Fruit fly (Drosophila melanogaster) whole organism, prepupa: ENCODE results near the gene Pbgs.

Experiments
- CG15336 ChIP-seq: fragments of 200-800 bp; sonication (Bioruptor generic); IDR thresholded peaks from 2 replicates; pipeline ENCODE4 v1.3.6; 2022; ENCODE audit warnings: missing biosample characterization, missing genetic modification characterization
- CG1621 ChIP-seq: fragments of 200-800 bp; sonication (Bioruptor generic); optimal IDR thresholded peaks from 3 replicates; lab custom pipeline; 2018; ENCODE audit warnings: missing biosample characterization, mild to moderate bottlenecking, missing genetic modification characterization
- CG16779 ChIP-seq: fragments of 200-800 bp; sonication (Bioruptor generic); optimal IDR thresholded peaks from 3 replicates; lab custom pipeline; 2017; ENCODE audit warnings: missing biosample characterization, mild to moderate bottlenecking, missing genetic modification characterization
- CG32006 ChIP-seq: fragments of 200-800 bp; sonication (Bioruptor generic); optimal IDR thresholded peaks from 3 replicates; lab custom pipeline; 2017; ENCODE audit warnings: missing biosample characterization, mild to moderate bottlenecking, missing genetic modification characterization
- CG9139 ChIP-seq: fragments of 200-800 bp; sonication (Bioruptor generic); optimal IDR thresholded peaks from 3 replicates; lab custom pipeline; 2017; ENCODE audit warnings: missing biosample characterization, mild to moderate bottlenecking, missing genetic modification characterization
- Ets21C ChIP-seq: fragments of 200-800 bp; sonication (Bioruptor generic); optimal IDR thresholded peaks from 3 replicates; lab custom pipeline; 2016; ENCODE audit warnings: missing biosample characterization, missing genetic modification characterization
- Hr39 ChIP-seq: fragments of 200-800 bp; sonication (Bioruptor generic); optimal IDR thresholded peaks from 2 replicates; lab custom pipeline; 2016; ENCODE audit warnings: missing biosample characterization, missing genetic modification characterization
- Lpt ChIP-seq: fragments of 200-800 bp; sonication (Bioruptor generic); optimal IDR thresholded peaks from 3 replicates; lab custom pipeline; 2016; ENCODE audit warnings: missing biosample characterization, missing genetic modification characterization
- Smox ChIP-seq: fragments of 200-800 bp; sonication (Bioruptor generic); optimal IDR thresholded peaks from 3 replicates; lab custom pipeline; 2016; ENCODE audit warnings: missing biosample characterization, missing genetic modification characterization
- dsx ChIP-seq: fragments of 200-800 bp; optimal IDR thresholded peaks from 3 replicates; lab custom pipeline; 2019; ENCODE audit warnings: missing biosample characterization, mild to moderate bottlenecking, missing genetic modification characterization, moderate library complexity; ENCODE audit not compliant: poor library complexity, severe bottlenecking
- eg ChIP-seq: fragments of 200-800 bp; sonication (Bioruptor generic); IDR thresholded peaks from 3 replicates; pipeline ENCODE4 v1.3.6; 2022; ENCODE audit warnings: missing biosample characterization, missing genetic modification characterization
- spab ChIP-seq: fragments of 200-800 bp; sonication (Bioruptor generic); optimal IDR thresholded peaks from 2 replicates; lab custom pipeline; 2017; ENCODE audit warnings: missing biosample characterization, mild to moderate bottlenecking, missing genetic modification characterization, missing genetic modification reagents

DNA sequence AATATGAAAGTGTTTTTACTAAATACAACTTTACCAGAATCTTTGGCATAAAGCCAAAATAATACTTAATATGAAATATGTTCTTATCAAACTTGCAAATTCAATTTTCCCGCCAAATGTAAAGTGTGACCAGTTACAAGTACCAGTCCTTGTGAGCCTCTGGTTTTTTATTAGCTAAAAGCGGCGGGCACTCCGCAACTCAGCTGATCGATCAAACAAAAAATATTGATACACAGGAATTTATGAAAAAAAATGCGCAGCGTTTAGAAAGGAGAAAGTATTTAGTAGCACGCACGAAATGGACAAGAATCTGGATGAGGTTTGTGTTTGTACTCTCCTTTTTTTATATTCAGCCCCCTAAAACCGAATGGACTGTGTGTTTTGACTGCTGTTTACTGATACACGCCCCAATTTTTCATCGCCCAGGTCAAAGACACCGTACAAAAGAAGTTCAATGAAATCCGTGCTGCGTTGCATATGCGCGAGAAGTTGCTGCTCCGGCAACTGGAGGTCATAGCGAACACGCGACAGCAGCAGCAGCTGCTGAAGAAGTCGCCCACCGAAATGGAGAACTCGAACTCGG, 3.7 kb downstream of the Pbgs start, which contains the start of gene CG32100:
- TF ChIP-seq Smox (GFP tag; lab: Kevin White, UChicago) (no peak), dsx (GFP tag; lab: Kevin White, UChicago) (no peak), spab (GFP tag; lab: Kevin White, UChicago) (no peak), CG16779 (no peak), Ets21C (GFP tag; lab: Kevin White, UChicago) (no peak), Lpt (GFP tag; lab: Kevin White, UChicago) (no peak), Hr39 (GFP tag; lab: Kevin White, UChicago) (no peak), CG15336 (GFP tag; lab: Robert Waterston, UW) (no peak), CG32006 (GFP tag; lab: Kevin White, UChicago) (no peak), CG9139 (GFP tag; lab: Kevin White, UChicago) (no peak), eg (no peak), CG1621 (tag; lab: Kevin White, UChicago) (no peak)
